Worm (Caenorhabditis elegans): Measurements from ENCODE around the gene moma-1.

DNA sequence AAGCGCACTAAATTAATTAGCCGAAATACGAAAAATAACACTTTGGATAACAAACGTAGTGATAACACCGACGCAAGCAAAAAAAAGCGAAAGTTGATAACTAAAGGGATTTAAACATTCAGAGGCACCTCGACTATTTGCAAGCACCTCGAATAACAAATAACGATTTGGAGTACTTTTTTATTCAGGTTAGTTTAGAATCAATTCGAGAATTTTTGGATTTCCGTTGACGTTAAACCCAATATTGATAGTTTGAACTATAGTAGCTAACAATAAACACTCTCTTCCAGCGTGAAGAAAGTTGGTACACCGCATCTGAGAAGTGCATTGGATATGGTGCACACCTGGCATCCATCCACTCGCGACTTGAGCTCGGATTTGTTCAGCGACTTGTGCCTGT is 26.9 kb downstream of the moma-1 start:
- TF ChIP-seq zag-1 (tag; optimal IDR thresholded peaks at IDR 0.05) (no peak), ceh-82 (tag; optimal IDR thresholded peaks at IDR 0.05) (no peak), fkh-10 (GFP tag; optimal IDR thresholded peaks at IDR 0.05) (no peak), pha-4 (GFP tag; IDR thresholded peaks at IDR 0.05) (no peak), pha-4 (tag; optimal IDR thresholded peaks at IDR 0.05) (no peak), ceh-28 (tag; optimal IDR thresholded peaks at IDR 0.05) (no peak), daf-16 (GFP tag; optimal IDR thresholded peaks at IDR 0.05) (no peak), daf-16 (tag; optimal IDR thresholded peaks at IDR 0.05) (no peak), php-3 (GFP tag; IDR thresholded peaks at IDR 0.05) (no peak), cey-2 (tag; optimal IDR thresholded peaks at IDR 0.05; ENCODE audit: borderline replicate concordance, insufficient read depth) (no peak), skn-1 (tag; optimal IDR thresholded peaks at IDR 0.05) (no peak), madf-9 (GFP tag; conservative IDR thresholded peaks at IDR 0.05) (no peak), jun-1 (tag; optimal IDR thresholded peaks at IDR 0.05) (no peak), pqm-1 (tag; optimal IDR thresholded peaks at IDR 0.05) (no peak)

Measured in whole organism, L4 larva.